Fruit fly (Drosophila melanogaster): ENCODE results near the gene CG18764.
A peak's percentile ranks its signal among the peaks of the same experiment; 100 is the strongest.

The CG18764 gene

DNA sequence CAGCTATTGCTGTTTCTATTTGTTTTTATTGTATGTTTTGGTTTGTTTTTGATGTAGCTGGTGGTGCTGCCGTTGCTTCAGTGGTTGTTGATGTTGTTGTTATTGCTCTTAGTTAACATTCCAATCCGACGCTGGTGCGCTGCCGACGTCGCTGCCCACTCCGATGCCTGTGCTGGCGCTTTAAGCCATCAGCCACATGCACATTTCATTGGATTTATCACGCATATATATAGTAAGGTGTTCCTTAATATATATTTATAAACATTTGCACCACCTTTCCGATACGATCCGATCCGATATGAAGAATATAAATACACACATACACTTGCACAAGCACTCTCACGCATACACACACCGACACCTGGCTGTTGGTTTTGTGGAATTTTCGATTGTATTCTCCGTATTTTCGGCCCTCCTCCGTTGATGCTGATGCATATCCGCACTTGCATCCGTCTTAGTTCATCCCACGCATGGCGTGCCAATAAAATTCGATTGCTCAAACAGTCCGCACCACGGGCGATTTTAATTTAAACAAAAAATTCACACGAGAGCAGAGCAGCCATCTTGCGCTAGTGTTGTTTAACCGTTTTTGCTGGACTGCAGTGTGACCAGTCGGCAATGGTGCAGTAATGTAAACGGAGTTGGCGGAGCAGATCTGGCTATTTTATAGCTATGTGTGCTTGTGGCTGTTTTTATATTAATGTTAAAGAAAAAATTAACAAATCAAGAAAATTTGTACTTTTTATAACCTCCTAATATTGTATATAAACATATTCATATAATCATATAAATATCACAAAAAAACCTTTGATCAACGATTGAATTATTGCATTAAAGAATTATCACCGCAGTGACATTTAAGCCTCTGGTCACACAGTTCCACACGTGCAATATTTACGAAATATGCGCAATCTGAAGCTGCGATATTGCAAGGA is 23.7 kb downstream of the CG18764 start, which contains the start of the genes Csk and Elp1 (continued):
- peak; percentile 70 for TF ChIP-seq CG13424 (tag; optimal IDR thresholded peaks at IDR 0.05)
- TF ChIP-seq Pdp1 (GFP tag; optimal IDR thresholded peaks at IDR 0.05), result peak; percentile 39 to 52
- no peak for TF ChIP-seq Ravus (GFP tag; IDR thresholded peaks at IDR 0.05)
- peak; percentile 7 for TF ChIP-seq fd96Cb (tag; optimal IDR thresholded peaks at IDR 0.05)
- TF ChIP-seq trh (GFP tag; optimal IDR thresholded peaks at IDR 0.05), result no peak
- peak; percentile 34 for TF ChIP-seq fd102C (GFP tag; optimal IDR thresholded peaks at IDR 0.05)
- TF ChIP-seq CG6254 (GFP tag; optimal IDR thresholded peaks at IDR 0.05), result no peak
- TF ChIP-seq CG31441 (GFP tag; IDR thresholded peaks at IDR 0.05), result peak; percentile 66; the same call in 1 of the 2 replicates
- no peak for TF ChIP-seq Bteb2 (GFP tag; optimal IDR thresholded peaks at IDR 0.05)
- TF ChIP-seq CG2199 (GFP tag; IDR thresholded peaks at IDR 0.05), result no peak
- TF ChIP-seq hth (optimal IDR thresholded peaks at IDR 0.05), result no peak
- peak; percentile 15; the same call in 1 of the 2 replicates for TF ChIP-seq bbx (GFP tag; IDR thresholded peaks at IDR 0.05; ENCODE audit: partially characterized antibody)
- peak; percentile 62 for TF ChIP-seq CG8924 (tag; optimal IDR thresholded peaks at IDR 0.05)
- TF ChIP-seq grn (GFP tag; optimal IDR thresholded peaks at IDR 0.05), result peak; percentile 62
- peak; percentile 50 for TF ChIP-seq CG13894 (tag; optimal IDR thresholded peaks at IDR 0.05)
- TF ChIP-seq Mad (GFP tag; optimal IDR thresholded peaks at IDR 0.05), result peak; percentile 41
- TF ChIP-seq Antp (GFP tag; optimal IDR thresholded peaks at IDR 0.05), result peak; percentile 4
- no peak for TF ChIP-seq Dll (GFP tag; IDR thresholded peaks at IDR 0.05; ENCODE audit: partially characterized antibody)
- peak; percentile 14 for TF ChIP-seq CG9609 (GFP tag; optimal IDR thresholded peaks at IDR 0.05)
- peak in 1 of 3 experiments; percentile 63 for TF ChIP-seq lola (GFP tag; optimal IDR thresholded peaks at IDR 0.05)
- TF ChIP-seq sens (GFP tag), result peak; percentile 86
- TF ChIP-seq HLH4C (GFP tag; IDR thresholded peaks at IDR 0.05; ENCODE audit: partially characterized antibody), result no peak
- peak; percentile 38 for TF ChIP-seq Dp (GFP tag; optimal IDR thresholded peaks at IDR 0.05)
- TF ChIP-seq pum (GFP tag; optimal IDR thresholded peaks at IDR 0.05), result peak; percentile 12
- peak; percentile 28 for TF ChIP-seq Blimp-1 (GFP tag; optimal IDR thresholded peaks at IDR 0.05)
- peak; percentile 20 for TF ChIP-seq sqz (GFP tag; optimal IDR thresholded peaks at IDR 0.05)
- peak; percentile 66 for TF ChIP-seq bcd (GFP tag; optimal IDR thresholded peaks at IDR 0.05)
- no peak for TF ChIP-seq esg (GFP tag; conservative IDR thresholded peaks at IDR 0.05)
- peak; percentile 82 for TF ChIP-seq gfzf (GFP tag; optimal IDR thresholded peaks at IDR 0.05)
- TF ChIP-seq unpg (GFP tag; optimal IDR thresholded peaks at IDR 0.05), result peak; percentile 50
- peak; percentile 3 for TF ChIP-seq pho (GFP tag; optimal IDR thresholded peaks at IDR 0.05)
- 0 out of 2 replicates have a peak, but pooled peaks have one; percentile 10 for TF ChIP-seq al (GFP tag; IDR thresholded peaks at IDR 0.05)
- peak; percentile 14 for TF ChIP-seq Myb (GFP tag; optimal IDR thresholded peaks at IDR 0.05)
- no peak for TF ChIP-seq Side (GFP tag; optimal IDR thresholded peaks at IDR 0.05)
- peak; percentile 33; the same call in 1 of the 2 replicates for TF ChIP-seq CG6272 (GFP tag; IDR thresholded peaks at IDR 0.05)
- no peak for TF ChIP-seq CG6813 (GFP tag; optimal IDR thresholded peaks at IDR 0.05)
- no peak for TF ChIP-seq Lpt (GFP tag; optimal IDR thresholded peaks at IDR 0.05)
- TF ChIP-seq CG10209 (GFP tag; optimal IDR thresholded peaks at IDR 0.05), result peak; percentile 52
- no peak for TF ChIP-seq hb (GFP tag; IDR thresholded peaks at IDR 0.05; ENCODE audit: partially characterized antibody)
- TF ChIP-seq CG2120 (GFP tag; optimal IDR thresholded peaks at IDR 0.05), result peak; percentile 64
- peak; percentile 57 for TF ChIP-seq CG12155 (GFP tag; optimal IDR thresholded peaks at IDR 0.05)
- TF ChIP-seq CG18011 (GFP tag; optimal IDR thresholded peaks at IDR 0.05), result no peak
- TF ChIP-seq usp (GFP tag; optimal IDR thresholded peaks at IDR 0.05), result no peak
- TF ChIP-seq sr (GFP tag; IDR thresholded peaks at IDR 0.05), result peak; percentile 80
- peak; percentile 69 for TF ChIP-seq grau (tag; optimal IDR thresholded peaks at IDR 0.05)
- TF ChIP-seq chm (GFP tag; IDR thresholded peaks at IDR 0.05), result peak; percentile 18; the same call in 1 of the 2 replicates
- TF ChIP-seq CG7372 (GFP tag; IDR thresholded peaks at IDR 0.05), result 0 out of 2 replicates have a peak, but pooled peaks have one; percentile 39
- TF ChIP-seq CG13123 (GFP tag; optimal IDR thresholded peaks at IDR 0.05), result peak; percentile 62
